Worm (Caenorhabditis elegans): ENCODE measurements around the gene clec-174.
"Not testable (repeated sequence)": the region's sequence is repeated elsewhere in the genome, so short reads cannot be mapped to it uniquely, and the experiment has no call there.

The clec-174 gene

DNA sequence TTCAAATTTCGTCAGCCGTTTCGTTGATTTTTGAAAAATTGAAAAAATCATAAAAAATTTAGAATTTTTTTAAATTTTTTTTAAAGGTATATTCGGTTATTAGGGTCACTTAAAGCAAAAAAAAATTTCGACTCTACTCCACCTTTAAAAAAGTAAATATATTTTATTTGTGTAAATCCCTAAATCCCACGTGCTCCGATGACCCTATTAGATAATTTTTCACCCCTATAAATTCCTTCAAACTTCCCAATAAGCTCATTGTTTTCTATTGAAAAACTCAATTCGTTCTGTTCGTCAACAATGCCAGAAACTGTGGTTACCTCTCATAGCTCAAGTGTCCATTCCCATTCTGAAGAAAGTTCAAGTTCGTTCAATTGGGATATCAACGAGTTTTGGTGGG, 28.9 kb downstream of the clec-174 start, which contains the start of gene F56D6.20:
Gene F56D6.20, plus strand, starts transcription at position 301 of the 400 bp plus-strand sequence.
- TF ChIP-seq lin-29 (GFP tag; IDR thresholded peaks at IDR 0.05): no peak
- TF ChIP-seq unc-130 (GFP tag; optimal IDR thresholded peaks at IDR 0.05): no peak
- TF ChIP-seq zfp-2 (tag; optimal IDR thresholded peaks at IDR 0.05): no peak
- TF ChIP-seq snpc-1.2 (GFP tag; IDR thresholded peaks at IDR 0.05): no peak
- TF ChIP-seq Y5F2A.4 (GFP tag; optimal IDR thresholded peaks at IDR 0.05): no peak

DNA sequence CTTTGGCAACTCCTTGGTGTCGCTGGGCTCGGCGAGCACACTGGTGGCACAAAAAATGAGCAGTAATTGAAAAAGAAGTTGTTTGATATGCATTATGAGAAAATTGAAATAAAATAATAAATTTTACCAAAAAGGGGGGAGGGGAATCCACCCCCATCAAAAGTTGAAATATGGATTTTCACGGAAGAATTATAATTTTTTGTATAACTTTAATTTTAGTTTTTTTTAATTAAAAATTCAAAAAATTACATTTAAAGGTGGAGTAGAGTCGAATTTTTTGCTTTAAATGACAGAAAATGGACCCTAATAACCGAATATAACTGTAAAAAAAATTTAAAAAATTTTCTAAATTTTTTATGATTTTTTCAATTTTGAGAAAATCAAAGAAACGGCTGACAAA, 29.7 kb downstream of the clec-174 start, which contains the start of gene F56D6.18:
Gene F56D6.18, minus strand, starts transcription at position 101 of the 400 bp plus-strand sequence.
- not testable (repeated sequence) for TF ChIP-seq egl-43 (GFP tag; IDR thresholded peaks at IDR 0.05); dmd-9 (GFP tag; IDR thresholded peaks at IDR 0.05); mdl-1 (tag; optimal IDR thresholded peaks at IDR 0.05)

DNA sequence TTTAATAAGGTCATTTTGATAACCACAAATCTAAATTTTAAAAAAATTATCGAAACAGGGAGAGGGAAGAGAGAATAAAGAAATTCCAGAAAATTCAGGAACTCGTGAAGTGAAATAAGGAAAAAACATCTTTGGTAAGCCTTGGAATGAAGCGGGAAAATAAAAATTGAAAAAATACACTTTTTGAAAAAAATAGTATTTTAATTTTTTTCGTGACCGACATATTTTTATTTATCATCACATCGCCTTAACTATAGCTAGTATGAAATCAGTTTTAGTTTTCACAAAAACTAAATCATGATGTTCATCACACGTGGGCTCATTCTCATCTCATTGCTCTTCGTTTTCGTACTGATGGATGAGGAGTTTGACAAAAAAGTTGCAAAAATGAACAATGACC, 32.4 kb downstream of the clec-174 start, which contains the start of gene F56D6.13:
Gene F56D6.13, plus strand, starts transcription at position 301 of the 400 bp plus-strand sequence.
- TF ChIP-seq nhr-41 (GFP tag; IDR thresholded peaks at IDR 0.05): no peak
- no peak for TF ChIP-seq madf-9 (GFP tag; conservative IDR thresholded peaks at IDR 0.05)
- TF ChIP-seq tag-97 (GFP tag; IDR thresholded peaks at IDR 0.05): no peak
- no peak for TF ChIP-seq ceh-20 (GFP tag; IDR thresholded peaks at IDR 0.05)
- no peak for TF ChIP-seq daf-12 (tag; optimal IDR thresholded peaks at IDR 0.05)
- no peak for TF ChIP-seq mdt-29 (GFP tag; IDR thresholded peaks at IDR 0.05)
- TF ChIP-seq lim-7 (GFP tag; IDR thresholded peaks at IDR 0.05): no peak
- TF ChIP-seq nhr-28 (tag; optimal IDR thresholded peaks at IDR 0.05): no peak
- TF ChIP-seq snpc-4 (tag; optimal IDR thresholded peaks at IDR 0.05): no peak

DNA sequence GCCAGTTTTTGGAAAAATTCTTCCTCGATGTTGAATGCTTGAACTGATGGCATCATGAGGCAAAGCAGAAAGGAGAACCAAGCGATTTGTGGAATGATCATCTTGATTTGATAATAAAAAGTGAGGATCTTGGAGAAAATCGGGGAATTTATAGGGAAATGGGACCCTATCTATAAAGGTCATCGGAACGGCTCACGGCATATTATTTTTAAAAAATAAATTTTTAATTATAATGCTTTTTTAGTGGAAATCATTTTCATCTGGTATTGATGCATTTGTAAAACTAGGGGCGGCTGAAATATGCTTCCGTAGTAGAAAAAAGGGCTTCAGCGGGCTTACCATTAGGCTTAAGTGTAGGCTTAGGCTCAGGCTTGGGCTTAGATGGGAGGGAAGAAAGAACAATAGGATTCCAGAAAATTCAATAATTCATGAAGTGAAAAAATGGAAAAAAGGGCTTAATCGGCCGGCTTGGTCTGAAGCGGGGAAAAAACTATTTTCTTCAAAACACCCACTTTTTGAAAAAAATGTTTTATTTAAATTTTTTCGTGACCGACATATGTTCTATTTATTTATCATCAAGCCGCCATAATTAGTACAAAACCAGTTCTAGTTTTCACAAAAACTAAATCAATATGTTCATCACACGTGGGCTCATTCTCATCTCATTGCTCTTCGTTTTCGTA, 33.9 kb downstream of the clec-174 start, which contains the start of the genes F56D6.22 and F56D6.12:
Gene F56D6.22, minus strand, starts transcription at position 101 of the 683 bp plus-strand sequence.
Gene F56D6.12, plus strand, starts transcription at position 633 of the 683 bp plus-strand sequence.
- no peak for TF ChIP-seq T20F7.1 (GFP tag; optimal IDR thresholded peaks at IDR 0.05)
- no peak for TF ChIP-seq egl-43 (GFP tag; IDR thresholded peaks at IDR 0.05)
- TF ChIP-seq daf-19 (GFP tag; conservative IDR thresholded peaks at IDR 0.05): no peak
- no peak for TF ChIP-seq php-3 (GFP tag; IDR thresholded peaks at IDR 0.05)
- no peak for TF ChIP-seq fkh-10 (GFP tag; optimal IDR thresholded peaks at IDR 0.05)
- no peak for TF ChIP-seq dmd-6 (GFP tag; IDR thresholded peaks at IDR 0.05)
- TF ChIP-seq ZK337.2 (GFP tag; IDR thresholded peaks at IDR 0.05): no peak
- TF ChIP-seq unc-130 (GFP tag; optimal IDR thresholded peaks at IDR 0.05): no peak
- no peak for TF ChIP-seq mxl-3 (GFP tag; optimal IDR thresholded peaks at IDR 0.05)
- TF ChIP-seq R02D3.7 (tag; optimal IDR thresholded peaks at IDR 0.05): no peak
- TF ChIP-seq lin-39 (tag; optimal IDR thresholded peaks at IDR 0.05): no peak
- no peak for TF ChIP-seq lsy-2 (tag; optimal IDR thresholded peaks at IDR 0.05)
- TF ChIP-seq dpl-1 (GFP tag; optimal IDR thresholded peaks at IDR 0.05): no peak
- no peak for TF ChIP-seq hif-1 (tag; optimal IDR thresholded peaks at IDR 0.05)
- no peak for TF ChIP-seq rbr-2 (tag; optimal IDR thresholded peaks at IDR 0.05)

DNA sequence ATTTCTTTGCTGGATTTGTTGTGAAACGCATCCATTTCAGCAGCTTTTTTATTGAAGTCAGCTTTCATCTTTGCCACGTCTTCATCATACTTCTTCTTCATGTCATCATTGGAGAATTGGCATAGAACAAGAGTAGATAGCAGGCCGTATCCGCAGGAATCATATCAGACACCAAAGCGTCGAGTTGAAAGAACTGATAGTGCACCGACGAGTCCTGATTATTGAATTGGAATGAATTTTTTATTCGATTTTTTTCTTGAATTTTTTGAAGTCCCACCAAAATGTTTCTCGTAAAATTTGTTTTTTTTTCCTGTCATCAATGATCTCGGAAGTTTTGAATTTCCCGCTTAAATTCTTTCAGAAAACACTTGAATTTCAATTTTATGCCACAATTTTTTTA, 35.1 kb downstream of the clec-174 start, which contains the start of gene F56D6.11:
Gene F56D6.11, minus strand, starts transcription at position 101 of the 400 bp plus-strand sequence.
- TF ChIP-seq tag-97 (GFP tag; IDR thresholded peaks at IDR 0.05): no peak
- no peak for TF ChIP-seq hlh-11 (tag; optimal IDR thresholded peaks at IDR 0.05)
- TF ChIP-seq lin-29 (GFP tag; IDR thresholded peaks at IDR 0.05): no peak
- no peak for TF ChIP-seq nhr-237 (tag; optimal IDR thresholded peaks at IDR 0.05)
- no peak for TF ChIP-seq zip-11 (GFP tag; IDR thresholded peaks at IDR 0.05)
- TF ChIP-seq lim-7 (GFP tag; IDR thresholded peaks at IDR 0.05): no peak
- no peak for TF ChIP-seq zfp-2 (tag; optimal IDR thresholded peaks at IDR 0.05)
- no peak for TF ChIP-seq nhr-48 (tag; optimal IDR thresholded peaks at IDR 0.05)
- TF ChIP-seq arid-1 (GFP tag; conservative IDR thresholded peaks at IDR 0.05): no peak
- no peak for TF ChIP-seq lin-15B (tag; optimal IDR thresholded peaks at IDR 0.05)
- no peak for TF ChIP-seq daf-16 (GFP tag; optimal IDR thresholded peaks at IDR 0.05)
- TF ChIP-seq daf-16 (tag; optimal IDR thresholded peaks at IDR 0.05): no peak
- no peak for TF ChIP-seq pqm-1 (tag; optimal IDR thresholded peaks at IDR 0.05)
- TF ChIP-seq spr-1 (tag; optimal IDR thresholded peaks at IDR 0.05): no peak
- no peak for TF ChIP-seq tra-1 (GFP tag; IDR thresholded peaks at IDR 0.05)
- no peak for TF ChIP-seq mxl-2 (GFP tag; conservative IDR thresholded peaks at IDR 0.05)
- no peak for TF ChIP-seq dmd-8 (GFP tag; IDR thresholded peaks at IDR 0.05)
